Worm (Caenorhabditis elegans) whole organism, L1 larva: ENCODE data around the gene srg-5.

ENCODE experiments used
- C34B4.2 ChIP-seq: sonication (generic microtip); optimal IDR thresholded peaks from 2 replicates; lab custom pipeline; 2017; ENCODE audit warnings: mild to moderate bottlenecking, missing genetic modification characterization, missing compliant biosample characterization
- F16B12.6 ChIP-seq: fragments of 150-350 bp; optimal IDR thresholded peaks from 2 replicates; lab custom pipeline; 2014; ENCODE audit warnings: missing biosample characterization, missing genetic modification characterization
- Y116A8C.19 ChIP-seq: sonication (generic microtip); optimal IDR thresholded peaks from 2 replicates; lab custom pipeline; 2016; ENCODE audit warnings: missing compliant biosample characterization, missing genetic modification characterization, borderline replicate concordance
- aly-2 ChIP-seq: fragments of 150-350 bp; optimal IDR thresholded peaks from 2 replicates; lab custom pipeline; 2014; ENCODE audit warnings: missing biosample characterization, missing genetic modification characterization
- ama-1 ChIP-seq: fragments of 150-350 bp; optimal IDR thresholded peaks from 2 replicates; lab custom pipeline; 2014
- blmp-1 ChIP-seq: fragments of 150-350 bp; optimal IDR thresholded peaks from 2 replicates; lab custom pipeline; 2014; ENCODE audit warnings: missing biosample characterization, missing genetic modification characterization
- ceh-8 ChIP-seq: fragments of 200-800 bp; sonication (Bioruptor generic); optimal IDR thresholded peaks from 2 replicates; lab custom pipeline; 2018; ENCODE audit warnings: mild to moderate bottlenecking, missing genetic modification characterization, moderate library complexity, missing compliant biosample characterization
- ceh-82 ChIP-seq, 3 experiments: fragments of 150-350 bp in 1 of 3; sonication (generic microtip) in 2 of 3; optimal IDR thresholded peaks; 2 replicates each; lab custom pipeline; 2014 to 2017; ENCODE audit warnings: missing biosample characterization in 3 of 3, missing genetic modification characterization in 3 of 3
- dpl-1 ChIP-seq, 3 experiments: fragments of 150-350 bp in 2 of 3; sonication (generic microtip) in 1 of 3; optimal IDR thresholded peaks; 2 replicates each; lab custom pipeline; 2014 to 2017; ENCODE audit warnings: missing biosample characterization in 3 of 3, missing genetic modification characterization in 3 of 3, missing genetic modification reagents in 3 of 3
- efl-1 ChIP-seq, 4 experiments: fragments of 150-350 bp; optimal IDR thresholded peaks in 3 of 4; peaks in 1 of 4; 1 replicate in 1 of 4; 2 replicates in 3 of 4; lab custom pipeline; 2014; ENCODE audit warnings: missing biosample characterization in 2 of 4, missing genetic modification characterization in 2 of 4, missing genetic modification reagents in 2 of 4
- efl-3 ChIP-seq: fragments of 200-800 bp; sonication (Bioruptor generic); optimal IDR thresholded peaks from 2 replicates; lab custom pipeline; 2018; ENCODE audit warnings: mild to moderate bottlenecking, missing genetic modification characterization, missing compliant biosample characterization
- egl-27 ChIP-seq, 2 experiments: fragments of 150-350 bp in 1 of 2; sonication (generic microtip); optimal IDR thresholded peaks; 3 replicates each; lab custom pipeline; 2017 to 2018; ENCODE audit warnings: missing biosample characterization in 2 of 2, missing genetic modification characterization in 2 of 2, missing genetic modification reagents in 2 of 2
- fkh-8 ChIP-seq: sonication (generic microtip); optimal IDR thresholded peaks from 2 replicates; lab custom pipeline; 2016; ENCODE audit warnings: mild to moderate bottlenecking, missing genetic modification characterization, missing compliant biosample characterization
- hlh-4 ChIP-seq: sonication (generic microtip); optimal IDR thresholded peaks from 2 replicates; lab custom pipeline; 2016; ENCODE audit warnings: mild to moderate bottlenecking, missing genetic modification characterization, missing compliant biosample characterization
- isw-1 ChIP-seq: fragments of 200-800 bp; sonication (Bioruptor generic); IDR thresholded peaks from 2 replicates; pipeline ENCODE4 v1.3.6; 2022; ENCODE audit warnings: missing genetic modification characterization, missing compliant biosample characterization
- jun-1 ChIP-seq: fragments of 150-350 bp; optimal IDR thresholded peaks from 2 replicates; lab custom pipeline; 2014; ENCODE audit warnings: missing biosample characterization, missing genetic modification reagents, missing genetic modification characterization
- lin-15B ChIP-seq: fragments of 150-350 bp; sonication (generic microtip); optimal IDR thresholded peaks from 3 replicates; lab custom pipeline; 2014; ENCODE audit warnings: missing biosample characterization, missing genetic modification characterization
- lin-35 ChIP-seq, 2 experiments: fragments of 150-350 bp; optimal IDR thresholded peaks; 2 replicates each; lab custom pipeline; 2014; ENCODE audit warnings: missing biosample characterization in 2 of 2, missing genetic modification characterization in 2 of 2, missing genetic modification reagents in 2 of 2
- lir-3 ChIP-seq: sonication (generic microtip); optimal IDR thresholded peaks from 2 replicates; lab custom pipeline; 2016; ENCODE audit warnings: mild to moderate bottlenecking, missing genetic modification characterization, moderate library complexity, missing compliant biosample characterization; ENCODE audit not compliant: poor library complexity
- lsy-2 ChIP-seq, 2 experiments: fragments of 150-350 bp; optimal IDR thresholded peaks; 2 replicates each; lab custom pipeline; 2014; ENCODE audit warnings: missing biosample characterization in 2 of 2, missing genetic modification characterization in 2 of 2
- mef-2 ChIP-seq: fragments of 150-350 bp; optimal IDR thresholded peaks from 2 replicates; lab custom pipeline; 2014; ENCODE audit warnings: missing biosample characterization, missing genetic modification characterization
- mep-1 ChIP-seq: fragments of 150-350 bp; optimal IDR thresholded peaks from 2 replicates; lab custom pipeline; 2014; ENCODE audit warnings: missing biosample characterization, missing genetic modification characterization
- nhr-20 ChIP-seq: sonication (generic microtip); optimal IDR thresholded peaks from 2 replicates; lab custom pipeline; 2016; ENCODE audit warnings: mild to moderate bottlenecking, missing genetic modification characterization, missing compliant biosample characterization
- nhr-47 ChIP-seq: sonication (generic microtip); optimal IDR thresholded peaks from 2 replicates; lab custom pipeline; 2016; ENCODE audit warnings: mild to moderate bottlenecking, missing genetic modification characterization, moderate library complexity, missing compliant biosample characterization
- nhr-71 ChIP-seq: sonication (generic microtip); optimal IDR thresholded peaks from 2 replicates; lab custom pipeline; 2016; ENCODE audit warnings: mild to moderate bottlenecking, missing genetic modification characterization, moderate library complexity, missing compliant biosample characterization
- nhr-85 ChIP-seq: sonication (generic microtip); peaks from one replicate; lab custom pipeline; 2016; ENCODE audit warnings: missing genetic modification characterization, inconsistent platforms, missing compliant biosample characterization
- nhr-90 ChIP-seq: sonication (generic microtip); optimal IDR thresholded peaks from 2 replicates; lab custom pipeline; 2016; ENCODE audit warnings: mild to moderate bottlenecking, missing genetic modification characterization, missing compliant biosample characterization; ENCODE audit not compliant: poor library complexity
- pax-3 ChIP-seq: fragments of 200-800 bp; sonication (Bioruptor generic); optimal IDR thresholded peaks from 2 replicates; lab custom pipeline; 2018; ENCODE audit warnings: mild to moderate bottlenecking, missing genetic modification characterization, moderate library complexity, missing compliant biosample characterization
- pqm-1 ChIP-seq: sonication (generic microtip); optimal IDR thresholded peaks from 3 replicates; lab custom pipeline; 2017; ENCODE audit warnings: missing biosample characterization, missing genetic modification characterization
- rnt-1 ChIP-seq: sonication (generic microtip); optimal IDR thresholded peaks from 2 replicates; lab custom pipeline; 2016; ENCODE audit warnings: mild to moderate bottlenecking, missing genetic modification characterization, moderate library complexity, missing compliant biosample characterization
- skn-1 ChIP-seq: fragments of 150-350 bp; optimal IDR thresholded peaks from 2 replicates; lab custom pipeline; 2014; ENCODE audit warnings: missing biosample characterization, missing genetic modification characterization
- snu-23 ChIP-seq: sonication (generic microtip); optimal IDR thresholded peaks from 2 replicates; lab custom pipeline; 2016; ENCODE audit warnings: missing genetic modification characterization, missing compliant biosample characterization
- sox-4 ChIP-seq: sonication (generic microtip); optimal IDR thresholded peaks from 2 replicates; lab custom pipeline; 2016; ENCODE audit warnings: missing genetic modification characterization, missing compliant biosample characterization
- sup-37 ChIP-seq: fragments of 200-800 bp; sonication (Bioruptor generic); optimal IDR thresholded peaks from 2 replicates; lab custom pipeline; 2018; ENCODE audit warnings: mild to moderate bottlenecking, missing genetic modification characterization, missing compliant biosample characterization
- swsn-7 ChIP-seq: sonication (generic microtip); optimal IDR thresholded peaks from 2 replicates; lab custom pipeline; 2016; ENCODE audit warnings: missing genetic modification characterization, missing compliant biosample characterization
- tbx-2 ChIP-seq: sonication (generic microtip); optimal IDR thresholded peaks from 2 replicates; lab custom pipeline; 2016; ENCODE audit warnings: missing genetic modification characterization, missing compliant biosample characterization
- unc-86 ChIP-seq: sonication (generic microtip); optimal IDR thresholded peaks from 2 replicates; lab custom pipeline; 2016; ENCODE audit warnings: missing genetic modification characterization, missing compliant biosample characterization
- xbp-1 ChIP-seq: sonication (generic microtip); optimal IDR thresholded peaks from 2 replicates; lab custom pipeline; 2016; ENCODE audit warnings: missing genetic modification characterization, missing compliant biosample characterization
- ztf-4 ChIP-seq: fragments of 150-350 bp; optimal IDR thresholded peaks from 2 replicates; lab custom pipeline; 2014; ENCODE audit warnings: missing biosample characterization, missing genetic modification characterization

srg-5 gene

DNA sequence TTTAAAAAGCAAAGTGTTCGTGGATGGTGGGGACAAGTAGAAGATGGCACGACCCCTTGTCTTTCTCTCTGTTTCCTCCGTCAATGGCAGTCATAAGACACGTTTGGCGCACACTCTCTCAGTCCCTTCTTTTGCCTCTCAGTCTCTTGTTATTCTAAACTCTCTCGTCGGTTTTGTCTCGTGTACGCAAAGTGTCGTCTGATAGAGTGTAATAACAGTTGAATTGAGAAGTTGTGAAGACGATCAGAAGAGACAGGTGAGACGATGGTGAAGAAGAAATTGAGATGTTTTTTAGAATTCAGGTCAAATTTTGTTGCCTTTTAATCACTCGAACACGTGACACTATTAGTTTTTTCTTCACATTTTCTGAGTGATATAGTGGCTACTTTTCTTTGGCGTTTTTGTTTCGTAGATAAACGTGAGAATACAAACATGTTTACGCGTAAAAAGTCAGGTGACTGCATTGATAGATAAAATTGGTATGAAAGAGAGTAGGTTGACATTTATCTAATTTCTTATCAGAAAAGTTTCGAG lies 38.8 kb upstream of the srg-5 start, which contains the start of gene F47D12.9 (continued):
- TF ChIP-seq egl-27 (tag; optimal IDR thresholded peaks at IDR 0.05; lab: Kevin White, UChicago) (peak in 1 of 2 experiments; percentile 43), aly-2 (tag; lab: Kevin White, UChicago) (no peak), unc-86 (tag; lab: Kevin White, UChicago) (peak; percentile 75), mep-1 (tag; lab: Kevin White, UChicago) (peak; percentile 91), isw-1 (GFP tag; lab: Robert Waterston, UW) (peak; percentile 67), Y116A8C.19 (tag; lab: Kevin White, UChicago) (no peak), sox-4 (tag; lab: Kevin White, UChicago) (no peak), dpl-1 (GFP tag; optimal IDR thresholded peaks at IDR 0.05; lab: Kevin White, UChicago) (peak; percentile 75 to 81 (median 78)), ceh-82 (tag; optimal IDR thresholded peaks at IDR 0.05; lab: Kevin White, UChicago) (peak; percentile 28 to 80 (median 45)), lsy-2 (tag; optimal IDR thresholded peaks at IDR 0.05; lab: Kevin White, UChicago) (peak; percentile 77 to 92), tbx-2 (tag; lab: Kevin White, UChicago) (peak; percentile 83), C34B4.2 (tag; lab: Kevin White, UChicago) (no peak), snu-23 (GFP tag; lab: Kevin White, UChicago) (peak; percentile 94), efl-3 (GFP tag; lab: Kevin White, UChicago) (no peak), nhr-71 (tag; lab: Kevin White, UChicago) (peak; percentile 89), lir-3 (tag; lab: Kevin White, UChicago) (no peak), nhr-90 (peak; percentile 76), skn-1 (tag; lab: Kevin White, UChicago) (peak; percentile 70), ztf-4 (tag; lab: Kevin White, UChicago) (peak; percentile 36), blmp-1 (tag; lab: Kevin White, UChicago) (peak; percentile 67), hlh-4 (tag; lab: Kevin White, UChicago) (no peak), efl-1 (optimal IDR thresholded peaks at IDR 0.05; lab: Kevin White, UChicago) (peak; percentile 80 to 84), efl-1 (GFP tag; optimal IDR thresholded peaks at IDR 0.05 in 1 of 2; lab: Kevin White, UChicago) (peak; percentile 73 to 97), mef-2 (tag; lab: Kevin White, UChicago) (peak; percentile 34), pax-3 (peak; percentile 45), nhr-85 (tag; lab: Kevin White, UChicago) (peak; percentile 92), lin-35 (GFP tag; optimal IDR thresholded peaks at IDR 0.05; lab: Kevin White, UChicago) (peak; percentile 78 to 84), nhr-20 (peak; percentile 88), F16B12.6 (tag; lab: Kevin White, UChicago) (peak; percentile 89), jun-1 (tag; lab: Kevin White, UChicago) (peak; percentile 63), pqm-1 (no peak), xbp-1 (peak; percentile 74), swsn-7 (tag; lab: Kevin White, UChicago) (peak; percentile 80), nhr-47 (tag; lab: Kevin White, UChicago) (peak; percentile 69), lin-15B (tag; lab: Kevin White, UChicago) (peak; percentile 37), ama-1 (lab: Kevin White, UChicago) (peak; percentile 61), sup-37 (peak; percentile 15), fkh-8 (tag; lab: Kevin White, UChicago) (peak; percentile 82), rnt-1 (peak; percentile 81)

DNA sequence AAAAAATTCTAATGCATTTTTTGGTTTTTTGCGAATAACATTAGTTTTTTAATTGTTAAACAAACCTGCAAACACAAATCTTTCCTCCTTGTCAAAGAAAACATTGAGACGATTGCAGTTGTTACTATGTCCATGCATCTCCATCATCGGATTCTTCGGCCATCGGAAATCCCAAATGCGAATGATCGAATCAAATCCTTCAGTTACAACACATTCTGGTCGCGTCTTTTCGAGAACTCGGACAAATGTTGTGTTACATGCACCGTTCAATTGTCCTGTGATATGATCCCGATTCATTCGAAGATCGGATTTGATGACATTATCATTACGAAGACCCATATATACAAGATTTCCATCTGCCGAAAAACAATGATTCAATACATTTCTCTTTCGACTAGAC lies 36.0 kb upstream of the srg-5 start:
- TF ChIP-seq ceh-8 (GFP tag; lab: Kevin White, UChicago): no peak
- no peak for TF ChIP-seq efl-1 (optimal IDR thresholded peaks at IDR 0.05; lab: Kevin White, UChicago)
- TF ChIP-seq efl-1 (GFP tag; optimal IDR thresholded peaks at IDR 0.05 in 1 of 2; lab: Kevin White, UChicago): peak in 1 of 2 experiments; percentile 56
- TF ChIP-seq, all 84 proteins: peak for 1
